Worm (Caenorhabditis elegans): ENCODE results near the gene daao-1.

Gene daao-1

DNA sequence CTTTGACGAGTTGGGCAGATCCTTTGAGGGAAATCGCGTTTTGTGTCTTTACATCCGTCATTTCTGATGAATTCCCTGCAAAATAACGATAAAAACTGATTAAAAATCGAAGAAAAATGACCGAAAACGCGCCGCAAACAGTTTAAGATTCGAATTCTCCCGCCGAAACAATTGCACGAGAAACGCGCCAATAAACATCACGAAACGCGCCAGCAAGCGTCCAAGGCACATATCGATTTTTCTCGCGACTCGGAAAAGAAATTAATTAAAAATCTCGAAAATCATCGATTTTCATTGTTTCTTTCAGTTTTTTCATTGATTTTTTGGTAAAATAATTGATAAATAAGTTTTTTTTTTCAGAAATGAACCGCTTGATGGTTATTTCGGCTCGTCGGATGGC lies 27.0 kb downstream of the daao-1 start, which contains the start of the genes mdf-2 and nduv-3 (continued):
- peak; percentile 89 for TF ChIP-seq rnt-1 (tag; optimal IDR thresholded peaks at IDR 0.05)
- TF ChIP-seq swsn-7 (tag; optimal IDR thresholded peaks at IDR 0.05), result peak; percentile 82
- TF ChIP-seq ets-5 (GFP tag; IDR thresholded peaks at IDR 0.05), result no peak
- TF ChIP-seq nhr-19 (GFP tag; conservative IDR thresholded peaks at IDR 0.05), result peak; percentile 77
- peak; percentile 73 for TF ChIP-seq nhr-20 (tag; optimal IDR thresholded peaks at IDR 0.05)
- TF ChIP-seq lin-39 (tag; optimal IDR thresholded peaks at IDR 0.05), result peak; percentile 77
- peak; percentile 3 for TF ChIP-seq elt-2 (tag; optimal IDR thresholded peaks at IDR 0.05)
- no peak for TF ChIP-seq hlh-17 (GFP tag; optimal IDR thresholded peaks at IDR 0.05; ENCODE audit: borderline replicate concordance)
- peak; percentile 76 to 90 (median 85) for TF ChIP-seq ceh-82 (tag; optimal IDR thresholded peaks at IDR 0.05)
- TF ChIP-seq alr-1 (tag; optimal IDR thresholded peaks at IDR 0.05; ENCODE audit: borderline replicate concordance), result no peak
- peak in 1 of 2 experiments; percentile 67 for TF ChIP-seq ztf-11 (tag; optimal IDR thresholded peaks at IDR 0.05)
- TF ChIP-seq aly-2 (tag; optimal IDR thresholded peaks at IDR 0.05), result peak; percentile 45
- no peak for TF ChIP-seq mef-2 (tag; optimal IDR thresholded peaks at IDR 0.05)
- peak; percentile 73 for TF ChIP-seq irx-1 (tag; optimal IDR thresholded peaks at IDR 0.05)
- TF ChIP-seq nhr-47 (tag; optimal IDR thresholded peaks at IDR 0.05), result peak; percentile 91
- TF ChIP-seq nhr-71 (tag; optimal IDR thresholded peaks at IDR 0.05), result peak; percentile 89
- TF ChIP-seq unc-86 (tag; optimal IDR thresholded peaks at IDR 0.05), result peak; percentile 82
- peak; percentile 66 for TF ChIP-seq skn-1 (tag; optimal IDR thresholded peaks at IDR 0.05)
- TF ChIP-seq xbp-1 (tag; optimal IDR thresholded peaks at IDR 0.05), result peak; percentile 79
- no peak for TF ChIP-seq pqm-1 (tag; optimal IDR thresholded peaks at IDR 0.05)
- TF ChIP-seq sptf-1 (tag; optimal IDR thresholded peaks at IDR 0.05), result no peak
- TF ChIP-seq pax-3 (tag; optimal IDR thresholded peaks at IDR 0.05), result peak; percentile 72
- TF ChIP-seq C16A3.4 (tag; optimal IDR thresholded peaks at IDR 0.05), result peak; percentile 68
- peak; percentile 81 for TF ChIP-seq nhr-90 (tag; optimal IDR thresholded peaks at IDR 0.05; ENCODE audit: poor library complexity)
- TF ChIP-seq ceh-88 (GFP tag; IDR thresholded peaks at IDR 0.05), result peak; percentile 23; the same call in 1 of the 2 replicates
- TF ChIP-seq ztf-4 (tag; optimal IDR thresholded peaks at IDR 0.05), result peak; percentile 54
- peak; percentile 62 for TF ChIP-seq sox-4 (tag; optimal IDR thresholded peaks at IDR 0.05)
- peak; percentile 46 for TF ChIP-seq aha-1 (tag; optimal IDR thresholded peaks at IDR 0.05)
- peak; percentile 70 for TF ChIP-seq grh-1 (GFP tag; IDR thresholded peaks at IDR 0.05)
- TF ChIP-seq lin-35 (GFP tag; optimal IDR thresholded peaks at IDR 0.05), result peak; percentile 91 to 96
- TF ChIP-seq nhr-85 (tag), result peak; percentile 84
- TF ChIP-seq jun-1 (tag; optimal IDR thresholded peaks at IDR 0.05), result peak; percentile 65
- peak; percentile 39 for TF ChIP-seq fkh-10 (GFP tag; optimal IDR thresholded peaks at IDR 0.05)
- no peak for TF ChIP-seq unc-62 (GFP tag; optimal IDR thresholded peaks at IDR 0.05)
- TF ChIP-seq hpl-2 (GFP tag; optimal IDR thresholded peaks at IDR 0.05), result no peak
- no peak for TF ChIP-seq nhr-12 (tag; optimal IDR thresholded peaks at IDR 0.05)
- peak; percentile 85 for TF ChIP-seq snu-23 (GFP tag; optimal IDR thresholded peaks at IDR 0.05)
- TF ChIP-seq nhr-76 (tag; optimal IDR thresholded peaks at IDR 0.05), result no peak
- TF ChIP-seq fkh-4 (tag; optimal IDR thresholded peaks at IDR 0.05; ENCODE audit: borderline replicate concordance), result peak; percentile 11
- TF ChIP-seq sup-37 (GFP tag; optimal IDR thresholded peaks at IDR 0.05), result peak; percentile 13
- TF ChIP-seq zag-1 (tag; optimal IDR thresholded peaks at IDR 0.05), result no peak
- TF ChIP-seq lin-13 (GFP tag; optimal IDR thresholded peaks at IDR 0.05), result peak; percentile 80
- no peak for TF ChIP-seq efl-3 (GFP tag; optimal IDR thresholded peaks at IDR 0.05)
- no peak for TF ChIP-seq hlh-4 (tag; optimal IDR thresholded peaks at IDR 0.05)
- TF ChIP-seq F16B12.6 (tag; optimal IDR thresholded peaks at IDR 0.05), result peak; percentile 58
- TF ChIP-seq mdl-1 (tag; optimal IDR thresholded peaks at IDR 0.05), result peak in 1 of 2 experiments; percentile 69
- peak; percentile 53 for TF ChIP-seq ceh-8 (GFP tag; optimal IDR thresholded peaks at IDR 0.05)
